Comparison of ENCODE assay signal across 5 worm cellular contexts in genomic region chrII:7945168-7945567, ce11.
TF ChIP-seq lines count a peak whose summit lies in the region.

dbt-1 (minus strand) TSS chrII:7945206.

TF ChIP-seq in whole organism, L1 larva, 84 proteins besides CTCF, POLR2A, EP300 and RAD21 (continues in another document):
- TF ChIP-seq elt-3 (tag; optimal IDR thresholded peaks at IDR 0.05; lab: Kevin White, UChicago) = peak in 2 of 6 experiments; percentile 61 to 67
- peak; percentile 93 for TF ChIP-seq nhr-71 (tag; optimal IDR thresholded peaks at IDR 0.05; lab: Kevin White, UChicago)
- peak; percentile 80 for TF ChIP-seq lin-14 (GFP tag; optimal IDR thresholded peaks at IDR 0.05; lab: Kevin White, UChicago)
- TF ChIP-seq hlh-17 (GFP tag; optimal IDR thresholded peaks at IDR 0.05; lab: Kevin White, UChicago; ENCODE audit: borderline replicate concordance) = no peak
- no peak for TF ChIP-seq pqm-1 (tag; optimal IDR thresholded peaks at IDR 0.05; lab: Kevin White, UChicago)
- TF ChIP-seq sox-4 (tag; optimal IDR thresholded peaks at IDR 0.05; lab: Kevin White, UChicago) = peak; percentile 82
- TF ChIP-seq tlp-1 (tag; optimal IDR thresholded peaks at IDR 0.05; lab: Kevin White, UChicago) = no peak
- no peak; the same call in 1 of the 2 replicates for TF ChIP-seq mab-9 (GFP tag; IDR thresholded peaks at IDR 0.05; lab: Robert Waterston, UW)
- TF ChIP-seq ama-1 (optimal IDR thresholded peaks at IDR 0.05; lab: Kevin White, UChicago) = peak; percentile 66
- TF ChIP-seq fos-1 (tag; optimal IDR thresholded peaks at IDR 0.05; lab: Kevin White, UChicago) = peak; percentile 48
- peak; percentile 64 for TF ChIP-seq blmp-1 (tag; optimal IDR thresholded peaks at IDR 0.05; lab: Kevin White, UChicago)
- peak; percentile 23 for TF ChIP-seq unc-30 (tag; optimal IDR thresholded peaks at IDR 0.05; lab: Kevin White, UChicago)
- peak; percentile 54 for TF ChIP-seq ceh-8 (GFP tag; optimal IDR thresholded peaks at IDR 0.05; lab: Kevin White, UChicago)
- peak; percentile 82 for TF ChIP-seq C04F5.9 (tag; optimal IDR thresholded peaks at IDR 0.05; lab: Kevin White, UChicago)
- peak; percentile 88 for TF ChIP-seq nhr-11 (tag; optimal IDR thresholded peaks at IDR 0.05; lab: Kevin White, UChicago)
- TF ChIP-seq efl-1 (optimal IDR thresholded peaks at IDR 0.05; lab: Kevin White, UChicago) = peak; percentile 95 to 99
- peak; percentile 99 to 100 for TF ChIP-seq efl-1 (GFP tag; optimal IDR thresholded peaks at IDR 0.05 in 1 of 2; lab: Kevin White, UChicago)
- peak; percentile 93 for TF ChIP-seq snu-23 (GFP tag; optimal IDR thresholded peaks at IDR 0.05; lab: Kevin White, UChicago)

TF ChIP-seq in whole organism, L3 larva, 47 proteins besides CTCF, POLR2A, EP300 and RAD21 (continues in another document):
- TF ChIP-seq egl-5 (tag; optimal IDR thresholded peaks at IDR 0.05; lab: Kevin White, UChicago) = no peak
- TF ChIP-seq ceh-82 (tag; optimal IDR thresholded peaks at IDR 0.05; lab: Kevin White, UChicago) = peak; percentile 29
- no peak for TF ChIP-seq egl-27 (tag; optimal IDR thresholded peaks at IDR 0.05; lab: Kevin White, UChicago)
- TF ChIP-seq ceh-28 (tag; optimal IDR thresholded peaks at IDR 0.05; lab: Kevin White, UChicago) = peak; percentile 63
- no peak for TF ChIP-seq ztf-11 (tag; optimal IDR thresholded peaks at IDR 0.05; lab: Kevin White, UChicago)
- TF ChIP-seq lin-15B (tag; optimal IDR thresholded peaks at IDR 0.05; lab: Kevin White, UChicago) = peak; percentile 77
- no peak for TF ChIP-seq aly-2 (tag; optimal IDR thresholded peaks at IDR 0.05; lab: Kevin White, UChicago)
- TF ChIP-seq nhr-76 (tag; optimal IDR thresholded peaks at IDR 0.05; lab: Kevin White, UChicago) = no peak
- TF ChIP-seq jun-1 (tag; optimal IDR thresholded peaks at IDR 0.05; lab: Kevin White, UChicago) = peak; percentile 75
- no peak for TF ChIP-seq fos-1 (tag; optimal IDR thresholded peaks at IDR 0.05; lab: Kevin White, UChicago)
- TF ChIP-seq nhr-12 (tag; optimal IDR thresholded peaks at IDR 0.05; lab: Kevin White, UChicago) = no peak
- peak; percentile 78 for TF ChIP-seq nhr-25 (tag; optimal IDR thresholded peaks at IDR 0.05; lab: Kevin White, UChicago)
- TF ChIP-seq unc-62 (GFP tag; optimal IDR thresholded peaks at IDR 0.05; lab: Kevin White, UChicago) = no peak
- TF ChIP-seq mml-1 (tag; optimal IDR thresholded peaks at IDR 0.05; lab: Kevin White, UChicago) = no peak
- TF ChIP-seq nhr-43 (tag; optimal IDR thresholded peaks at IDR 0.05; lab: Kevin White, UChicago; ENCODE audit: poor library complexity, severe bottlenecking) = peak; percentile 70
- no peak for TF ChIP-seq skn-1 (tag; optimal IDR thresholded peaks at IDR 0.05; lab: Kevin White, UChicago)
- TF ChIP-seq lin-39 (tag; optimal IDR thresholded peaks at IDR 0.05; lab: Kevin White, UChicago) = peak; percentile 84
- TF ChIP-seq ceh-16 (tag; optimal IDR thresholded peaks at IDR 0.05; lab: Kevin White, UChicago) = no peak
- TF ChIP-seq pha-4 (tag; optimal IDR thresholded peaks at IDR 0.05; lab: Kevin White, UChicago) = peak; percentile 81

TF ChIP-seq in whole organism, early embryonic, 17 proteins besides CTCF, POLR2A, EP300 and RAD21:
- TF ChIP-seq hmg-4 (GFP tag; optimal IDR thresholded peaks at IDR 0.05; lab: Kevin White, UChicago) (no peak), F13C5.2 (tag; optimal IDR thresholded peaks at IDR 0.05; lab: Kevin White, UChicago) (peak; percentile 3), ama-1 (optimal IDR thresholded peaks at IDR 0.05; lab: Kevin White, UChicago) (no peak), ceh-36 (tag; optimal IDR thresholded peaks at IDR 0.05; lab: Kevin White, UChicago) (no peak), ceh-13 (GFP tag; optimal IDR thresholded peaks at IDR 0.05; lab: Kevin White, UChicago) (no peak), B0310.2 (tag; optimal IDR thresholded peaks at IDR 0.05; lab: Kevin White, UChicago) (no peak)

TF ChIP-seq in whole organism, midembryonic, 9 proteins besides CTCF, POLR2A, EP300 and RAD21:
- peak; percentile 21 for TF ChIP-seq cog-1 (tag; optimal IDR thresholded peaks at IDR 0.05; lab: Kevin White, UChicago)
- TF ChIP-seq T22C8.4 (GFP tag; IDR thresholded peaks at IDR 0.05; lab: Robert Waterston, UW) = no peak

TF ChIP-seq in whole organism, young adult, 124 proteins besides CTCF, POLR2A, EP300 and RAD21 (continues in another document):
- TF ChIP-seq ccch-3 (GFP tag; optimal IDR thresholded peaks at IDR 0.05; lab: Kevin White, UChicago) = no peak
- no peak for TF ChIP-seq Y53G8AR.9 (GFP tag; conservative IDR thresholded peaks at IDR 0.05; lab: Robert Waterston, UW)
- no peak for TF ChIP-seq ztf-6 (GFP tag; IDR thresholded peaks at IDR 0.05; lab: Robert Waterston, UW)
- TF ChIP-seq bed-1 (GFP tag; IDR thresholded peaks at IDR 0.05; lab: Robert Waterston, UW) = no peak
- no peak for TF ChIP-seq snpc-4 (GFP tag; optimal IDR thresholded peaks at IDR 0.05; lab: Kevin White, UChicago)
- TF ChIP-seq snpc-4 (tag; optimal IDR thresholded peaks at IDR 0.05; lab: Kevin White, UChicago) = peak in 1 of 4 experiments; percentile 34
- no peak for TF ChIP-seq rec-8 (tag; optimal IDR thresholded peaks at IDR 0.05; lab: Kevin White, UChicago)
- peak; percentile 49 for TF ChIP-seq him-1 (tag; optimal IDR thresholded peaks at IDR 0.05; lab: Kevin White, UChicago)
- no peak for TF ChIP-seq F37B4.10 (GFP tag; IDR thresholded peaks at IDR 0.05; lab: Robert Waterston, UW)
- TF ChIP-seq attf-5 (GFP tag; optimal IDR thresholded peaks at IDR 0.05; lab: Kevin White, UChicago) = no peak
- TF ChIP-seq nhr-90 (tag; optimal IDR thresholded peaks at IDR 0.05; lab: Kevin White, UChicago) = no peak
- no peak for TF ChIP-seq fkh-3 (tag; optimal IDR thresholded peaks at IDR 0.05; lab: Kevin White, UChicago)
- TF ChIP-seq K11D2.4 (GFP tag; IDR thresholded peaks at IDR 0.05; lab: Robert Waterston, UW) = no peak; the same call in 1 of the 2 replicates
- TF ChIP-seq ceh-91 (GFP tag; IDR thresholded peaks at IDR 0.05; lab: Robert Waterston, UW) = no peak
- TF ChIP-seq lag-1 (GFP tag; IDR thresholded peaks at IDR 0.05; lab: Robert Waterston, UW) = no peak
- peak; percentile 58 for TF ChIP-seq F33H1.4 (GFP tag; IDR thresholded peaks at IDR 0.05; lab: Robert Waterston, UW)
- no peak for TF ChIP-seq Y67H2A.10 (GFP tag; conservative IDR thresholded peaks at IDR 0.05; lab: Robert Waterston, UW)
- TF ChIP-seq efl-1 (GFP tag; optimal IDR thresholded peaks at IDR 0.05; lab: Kevin White, UChicago) = peak; percentile 68
- peak; percentile 76 for TF ChIP-seq dpl-1 (GFP tag; optimal IDR thresholded peaks at IDR 0.05; lab: Kevin White, UChicago)
- TF ChIP-seq tbx-9 (tag; optimal IDR thresholded peaks at IDR 0.05; lab: Kevin White, UChicago; ENCODE audit: borderline replicate concordance) = no peak
- peak; percentile 20; the same call in 1 of the 2 replicates for TF ChIP-seq madf-8 (GFP tag; conservative IDR thresholded peaks at IDR 0.05; lab: Robert Waterston, UW)
- no peak for TF ChIP-seq let-526 (GFP tag; IDR thresholded peaks at IDR 0.05; lab: Robert Waterston, UW)
- no peak for TF ChIP-seq F49E8.2 (tag; optimal IDR thresholded peaks at IDR 0.05; lab: Kevin White, UChicago; ENCODE audit: insufficient read depth)
- TF ChIP-seq B0035.1 (tag; optimal IDR thresholded peaks at IDR 0.05; lab: Kevin White, UChicago) = no peak
- no peak for TF ChIP-seq zfh-2 (GFP tag; conservative IDR thresholded peaks at IDR 0.05; lab: Robert Waterston, UW)
- no peak for TF ChIP-seq ceh-27 (GFP tag; optimal IDR thresholded peaks at IDR 0.05; lab: Kevin White, UChicago)
- TF ChIP-seq Y56A3A.18 (GFP tag; IDR thresholded peaks at IDR 0.05; lab: Robert Waterston, UW) = peak; percentile 55; the same call in 1 of the 2 replicates
- TF ChIP-seq zim-3 (tag; optimal IDR thresholded peaks at IDR 0.05; lab: Kevin White, UChicago) = no peak
- TF ChIP-seq snpc-1.1 (tag; optimal IDR thresholded peaks at IDR 0.05; lab: Kevin White, UChicago; ENCODE audit: insufficient read depth) = no peak
- TF ChIP-seq rpc-1 (optimal IDR thresholded peaks at IDR 0.05; lab: Kevin White, UChicago) = no peak
- no peak for TF ChIP-seq rpc-1 (tag; optimal IDR thresholded peaks at IDR 0.05; lab: Kevin White, UChicago)
- TF ChIP-seq xnd-1 (tag; optimal IDR thresholded peaks at IDR 0.05; lab: Kevin White, UChicago) = peak; percentile 40
- no peak for TF ChIP-seq K12H6.12 (tag; optimal IDR thresholded peaks at IDR 0.05; lab: Kevin White, UChicago)
- no peak for TF ChIP-seq atf-7 (tag; optimal IDR thresholded peaks at IDR 0.05; lab: Kevin White, UChicago)
- TF ChIP-seq F23B12.7 (tag; optimal IDR thresholded peaks at IDR 0.05; lab: Kevin White, UChicago; ENCODE audit: insufficient read depth) = no peak
- TF ChIP-seq ama-1 (optimal IDR thresholded peaks at IDR 0.05; lab: Kevin White, UChicago) = no peak
- TF ChIP-seq ama-1 (GFP tag; optimal IDR thresholded peaks at IDR 0.05; lab: Kevin White, UChicago) = no peak
- TF ChIP-seq aptf-2 (GFP tag; conservative IDR thresholded peaks at IDR 0.05; lab: Robert Waterston, UW) = no peak
- no peak for TF ChIP-seq F22D6.2 (tag; optimal IDR thresholded peaks at IDR 0.05; lab: Kevin White, UChicago)
- no peak for TF ChIP-seq D2030.7 (GFP tag; IDR thresholded peaks at IDR 0.05; lab: Robert Waterston, UW)
- TF ChIP-seq snpc-3.4 (tag; optimal IDR thresholded peaks at IDR 0.05; lab: Kevin White, UChicago) = no peak
- no peak for TF ChIP-seq nhr-120 (GFP tag; IDR thresholded peaks at IDR 0.05; lab: Robert Waterston, UW)
- TF ChIP-seq madf-6 (GFP tag; IDR thresholded peaks at IDR 0.05; lab: Robert Waterston, UW) = no peak
- TF ChIP-seq rcor-1 (GFP tag; IDR thresholded peaks at IDR 0.05; lab: Robert Waterston, UW) = no peak; the same call in 1 of the 2 replicates
- TF ChIP-seq lin-35 (GFP tag; optimal IDR thresholded peaks at IDR 0.05; lab: Kevin White, UChicago) = peak; percentile 35 to 93 (median 54)
- TF ChIP-seq lin-26 (GFP tag; IDR thresholded peaks at IDR 0.05; lab: Robert Waterston, UW) = no peak
- TF ChIP-seq ztf-3 (GFP tag; optimal IDR thresholded peaks at IDR 0.05; lab: Kevin White, UChicago) = no peak
- TF ChIP-seq pbrm-1 (GFP tag; IDR thresholded peaks at IDR 0.05; lab: Robert Waterston, UW) = no peak
- TF ChIP-seq ekl-4 (GFP tag; IDR thresholded peaks at IDR 0.05; lab: Robert Waterston, UW) = no peak
- peak; percentile 75 for TF ChIP-seq lin-40 (tag; optimal IDR thresholded peaks at IDR 0.05; lab: Kevin White, UChicago)
- TF ChIP-seq lin-54 (GFP tag; optimal IDR thresholded peaks at IDR 0.05; lab: Kevin White, UChicago) = peak; percentile 95
- TF ChIP-seq mes-4 (tag; optimal IDR thresholded peaks at IDR 0.05; lab: Kevin White, UChicago) = no peak
- TF ChIP-seq mcd-1 (GFP tag; IDR thresholded peaks at IDR 0.05; lab: Robert Waterston, UW) = peak; percentile 81
- TF ChIP-seq lsl-1 (GFP tag; optimal IDR thresholded peaks at IDR 0.05; lab: Kevin White, UChicago) = no peak

Comparison
In these comparisons a context has a peak if more than half of its experiments do, and no peak if none do; other contexts are left out.
1. Of the 8 proteins assayed by ChIP-seq in both whole organism, young adult and whole organism, L1 larva: peak only in whole organism, young adult: none; only in whole organism, L1 larva: ama-1, nhr-90 and unc-130; in both: dpl-1, efl-1 and lin-35; in neither: 1; mixed calls (peak in some experiments, not most) for 1.